Worm (Caenorhabditis elegans) whole organism, midembryonic: Measurements from ENCODE around the gene H12D21.6.

Experiments used
- cog-1 ChIP-seq: sonication (generic microtip); optimal IDR thresholded peaks from 2 replicates; lab custom pipeline; 2016; ENCODE audit warnings: missing genetic modification characterization, missing compliant biosample characterization
- flt-1 ChIP-seq: fragments of 200-800 bp; sonication (Bioruptor generic); IDR thresholded peaks from 2 replicates; pipeline ENCODE4 v1.3.6; 2022; ENCODE audit warnings: missing genetic modification characterization, missing compliant biosample characterization
- klf-2 ChIP-seq: fragments of 200-800 bp; sonication (Bioruptor generic); conservative IDR thresholded peaks from 2 replicates; pipeline ENCODE4 v1.3.6; 2022; ENCODE audit warnings: missing genetic modification reagents, missing genetic modification characterization, missing compliant biosample characterization
- med-1 ChIP-seq: sonication (generic microtip); optimal IDR thresholded peaks from 2 replicates; lab custom pipeline; 2017; ENCODE audit warnings: missing genetic modification characterization, mild to moderate bottlenecking, missing compliant biosample characterization, antibody characterized with exemption, missing genetic modification reagents; ENCODE audit not compliant: insufficient read depth
- ref-1 ChIP-seq: fragments of 200-800 bp; sonication (Bioruptor generic); conservative IDR thresholded peaks from 2 replicates; pipeline ENCODE4 v1.3.6; 2022; ENCODE audit warnings: missing genetic modification reagents, missing genetic modification characterization, missing compliant biosample characterization
- tab-1 ChIP-seq: fragments of 200-800 bp; sonication (Bioruptor generic); IDR thresholded peaks from 2 replicates; pipeline ENCODE4 v1.3.6; 2022; ENCODE audit warnings: missing genetic modification characterization, missing compliant biosample characterization
- ztf-23 ChIP-seq: fragments of 200-800 bp; sonication (Bioruptor generic); IDR thresholded peaks from 2 replicates; pipeline ENCODE4 v1.3.6; 2022; ENCODE audit warnings: missing genetic modification reagents, missing genetic modification characterization, missing compliant biosample characterization
- ztf-29 ChIP-seq: fragments of 200-800 bp; sonication (Bioruptor generic); IDR thresholded peaks from 2 replicates; pipeline ENCODE4 v1.3.6; 2022; ENCODE audit warnings: missing genetic modification reagents, missing genetic modification characterization, missing compliant biosample characterization

ce11 chrV:14877242-14877819 lies 20.3 kb downstream of the H12D21.6 start:
- TF ChIP-seq cog-1 (no peak), flt-1 (GFP tag; lab: Robert Waterston, UW) (no peak), ztf-29 (GFP tag; lab: Robert Waterston, UW) (no peak), klf-2 (GFP tag; lab: Robert Waterston, UW) (no peak), ref-1 (GFP tag; lab: Robert Waterston, UW) (no peak), med-1 (no peak), ztf-23 (no peak), tab-1 (GFP tag; lab: Robert Waterston, UW) (no peak)
